Worm (Caenorhabditis elegans) whole organism, L3 larva: Measurements from ENCODE around the gene nlg-1.

Experiments
- R02D3.7 ChIP-seq: fragments of 150-350 bp; optimal IDR thresholded peaks from 2 replicates; lab custom pipeline; 2014; ENCODE audit warnings: missing biosample characterization, missing genetic modification characterization
- ZK546.5 ChIP-seq: sonication (generic microtip); optimal IDR thresholded peaks from 2 replicates; lab custom pipeline; 2017; ENCODE audit warnings: missing biosample characterization, missing genetic modification characterization
- aly-2 ChIP-seq: fragments of 150-350 bp; optimal IDR thresholded peaks from 2 replicates; lab custom pipeline; 2014; ENCODE audit warnings: missing biosample characterization, missing genetic modification characterization
- ama-1 ChIP-seq: fragments of 150-350 bp; optimal IDR thresholded peaks from 2 replicates; lab custom pipeline; 2018
- ceh-16 ChIP-seq: sonication (generic microtip); optimal IDR thresholded peaks from 2 replicates; lab custom pipeline; 2017; ENCODE audit warnings: missing biosample characterization, missing genetic modification characterization
- ceh-28 ChIP-seq: fragments of 150-350 bp; optimal IDR thresholded peaks from 2 replicates; lab custom pipeline; 2014; ENCODE audit warnings: missing biosample characterization, missing genetic modification reagents, missing genetic modification characterization
- ceh-82 ChIP-seq: fragments of 150-350 bp; optimal IDR thresholded peaks from 2 replicates; lab custom pipeline; 2014; ENCODE audit warnings: missing biosample characterization, missing genetic modification characterization
- ceh-9 ChIP-seq: sonication (generic microtip); optimal IDR thresholded peaks from 2 replicates; lab custom pipeline; 2018; ENCODE audit warnings: missing biosample characterization, missing genetic modification characterization
- elt-3 ChIP-seq, 3 experiments: fragments of 150-350 bp in 1 of 3; sonication (generic microtip) in 2 of 3; optimal IDR thresholded peaks; 2 replicates in 2 of 3; 4 replicates in 1 of 3; lab custom pipeline; 2014 to 2017; ENCODE audit warnings: missing biosample characterization in 3 of 3, missing genetic modification characterization in 3 of 3
- eor-1 ChIP-seq, 2 experiments: fragments of 150-350 bp; optimal IDR thresholded peaks; 2 replicates each; lab custom pipeline; 2014 to 2018; ENCODE audit warnings: missing biosample characterization in 2 of 2, missing genetic modification characterization in 2 of 2
- fkh-10 ChIP-seq: sonication (generic microtip); optimal IDR thresholded peaks from 2 replicates; lab custom pipeline; 2017; ENCODE audit warnings: missing biosample characterization, missing genetic modification reagents, missing genetic modification characterization
- fkh-2 ChIP-seq: fragments of 150-350 bp; optimal IDR thresholded peaks from 2 replicates; lab custom pipeline; 2014; ENCODE audit warnings: missing biosample characterization, missing genetic modification reagents, missing genetic modification characterization
- fos-1 ChIP-seq: fragments of 150-350 bp; optimal IDR thresholded peaks from 2 replicates; lab custom pipeline; 2014; ENCODE audit warnings: missing biosample characterization, missing genetic modification characterization
- hmg-11 ChIP-seq: sonication (generic microtip); optimal IDR thresholded peaks from 2 replicates; lab custom pipeline; 2016; ENCODE audit warnings: missing genetic modification characterization, missing compliant biosample characterization
- jun-1 ChIP-seq: fragments of 150-350 bp; optimal IDR thresholded peaks from 2 replicates; lab custom pipeline; 2014; ENCODE audit warnings: missing biosample characterization, missing genetic modification reagents, missing genetic modification characterization
- lin-15B ChIP-seq: fragments of 150-350 bp; optimal IDR thresholded peaks from 2 replicates; lab custom pipeline; 2014; ENCODE audit warnings: missing biosample characterization, missing genetic modification characterization
- lin-39 ChIP-seq: fragments of 150-350 bp; optimal IDR thresholded peaks from 2 replicates; lab custom pipeline; 2018; ENCODE audit warnings: missing biosample characterization, missing genetic modification reagents, missing genetic modification characterization
- lsy-12 ChIP-seq: sonication (generic microtip); optimal IDR thresholded peaks from 2 replicates; lab custom pipeline; 2016; ENCODE audit warnings: mild to moderate bottlenecking, missing genetic modification characterization, missing compliant biosample characterization
- mdl-1 ChIP-seq: fragments of 150-350 bp; optimal IDR thresholded peaks from 2 replicates; lab custom pipeline; 2014; ENCODE audit warnings: missing biosample characterization, missing genetic modification characterization
- mml-1 ChIP-seq: fragments of 150-350 bp; sonication (generic microtip); optimal IDR thresholded peaks from 3 replicates; lab custom pipeline; 2014; ENCODE audit warnings: missing biosample characterization, missing genetic modification characterization
- nhr-11 ChIP-seq: fragments of 150-350 bp; optimal IDR thresholded peaks from 2 replicates; lab custom pipeline; 2014; ENCODE audit warnings: missing biosample characterization, missing genetic modification characterization
- nhr-12 ChIP-seq: fragments of 150-350 bp; optimal IDR thresholded peaks from 2 replicates; lab custom pipeline; 2014; ENCODE audit warnings: missing biosample characterization, missing genetic modification characterization
- nhr-237 ChIP-seq: fragments of 150-350 bp; optimal IDR thresholded peaks from 2 replicates; lab custom pipeline; 2014; ENCODE audit warnings: missing biosample characterization, missing genetic modification characterization
- nhr-28 ChIP-seq: fragments of 150-350 bp; optimal IDR thresholded peaks from 2 replicates; lab custom pipeline; 2014; ENCODE audit warnings: missing biosample characterization, missing genetic modification characterization
- nhr-77 ChIP-seq: fragments of 150-350 bp; optimal IDR thresholded peaks from 2 replicates; lab custom pipeline; 2014; ENCODE audit warnings: missing biosample characterization, missing genetic modification characterization
- pha-4 ChIP-seq: fragments of 150-350 bp; optimal IDR thresholded peaks from 2 replicates; lab custom pipeline; 2014; ENCODE audit warnings: missing biosample characterization, missing genetic modification reagents, missing genetic modification characterization
- pqm-1 ChIP-seq: fragments of 150-350 bp; optimal IDR thresholded peaks from 2 replicates; lab custom pipeline; 2017; ENCODE audit warnings: missing biosample characterization, missing genetic modification characterization, inconsistent platforms
- sea-2 ChIP-seq: fragments of 150-350 bp; sonication (generic microtip); optimal IDR thresholded peaks from 4 replicates; lab custom pipeline; 2014; ENCODE audit warnings: missing biosample characterization, missing genetic modification reagents, missing genetic modification characterization
- skn-1 ChIP-seq: fragments of 150-350 bp; optimal IDR thresholded peaks from 2 replicates; lab custom pipeline; 2014; ENCODE audit warnings: missing biosample characterization, missing genetic modification characterization
- tbx-2 ChIP-seq: sonication (generic microtip); optimal IDR thresholded peaks from 2 replicates; lab custom pipeline; 2016; ENCODE audit warnings: mild to moderate bottlenecking, missing genetic modification characterization, missing compliant biosample characterization
- unc-39 ChIP-seq: sonication (generic microtip); optimal IDR thresholded peaks from 4 replicates; lab custom pipeline; 2017; ENCODE audit warnings: missing biosample characterization, missing genetic modification characterization
- unc-62 ChIP-seq: fragments of 150-350 bp; sonication (generic microtip); optimal IDR thresholded peaks from 4 replicates; lab custom pipeline; 2014; ENCODE audit warnings: missing biosample characterization, missing genetic modification reagents, missing genetic modification characterization
- ztf-11 ChIP-seq: fragments of 150-350 bp; optimal IDR thresholded peaks from 2 replicates; lab custom pipeline; 2014; ENCODE audit warnings: missing biosample characterization, missing genetic modification characterization
- ztf-4 ChIP-seq: fragments of 150-350 bp; optimal IDR thresholded peaks from 2 replicates; lab custom pipeline; 2014; ENCODE audit warnings: missing biosample characterization, missing genetic modification characterization

Gene nlg-1

DNA sequence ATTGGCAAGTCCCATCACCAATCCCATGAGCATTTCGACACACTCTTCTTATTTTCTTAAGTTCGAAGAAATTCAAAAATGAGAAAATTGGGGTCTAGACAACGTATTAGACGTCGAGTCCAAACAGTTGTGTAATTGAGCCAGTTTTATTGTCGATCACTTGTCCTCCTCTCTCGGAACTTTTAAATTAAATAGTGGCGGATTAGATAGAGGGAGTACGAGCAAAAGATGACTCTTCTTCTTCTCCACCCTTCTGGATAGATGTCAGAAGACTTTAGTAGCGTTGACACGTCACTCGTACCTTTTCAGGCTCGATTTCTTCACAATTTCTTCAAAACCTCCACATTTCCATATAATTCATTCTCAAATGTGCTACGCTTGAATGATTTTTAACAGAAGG is 15.8 kb downstream of the nlg-1 start:
- TF ChIP-seq ceh-82 (tag; lab: Kevin White, UChicago) = no peak
- TF ChIP-seq nhr-11 = no peak
- no peak for TF ChIP-seq hmg-11 (tag; lab: Kevin White, UChicago)
- TF ChIP-seq ceh-16 = no peak
- TF ChIP-seq ZK546.5 (tag; lab: Kevin White, UChicago) = no peak
- TF ChIP-seq jun-1 = no peak
- TF ChIP-seq tbx-2 = no peak
- no peak for TF ChIP-seq R02D3.7 (tag; lab: Kevin White, UChicago)
- TF ChIP-seq fkh-10 = no peak
- TF ChIP-seq sea-2 = no peak
- TF ChIP-seq nhr-237 (tag; lab: Kevin White, UChicago) = no peak
- TF ChIP-seq nhr-77 (tag; lab: Kevin White, UChicago) = no peak

DNA sequence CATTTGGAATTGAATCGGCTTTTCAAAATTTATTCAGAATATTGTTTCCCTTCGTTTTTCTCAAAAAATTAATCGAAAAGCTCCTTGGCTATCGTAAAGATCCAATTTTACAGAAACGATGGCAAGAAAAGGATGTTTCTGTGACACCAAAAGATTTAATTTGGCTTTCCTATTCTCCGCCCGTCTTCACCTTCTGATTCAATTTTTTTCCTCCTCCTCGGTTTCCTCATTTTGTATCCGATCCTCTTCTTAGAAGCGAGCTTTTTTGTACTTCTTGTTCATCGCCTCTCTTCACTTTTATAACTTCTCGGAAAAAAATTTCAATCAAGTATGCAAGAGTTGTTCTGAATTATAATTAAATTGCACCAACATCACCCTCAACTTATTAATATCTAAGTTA is 20.9 kb downstream of the nlg-1 start:
- TF ChIP-seq mdl-1 (tag; lab: Kevin White, UChicago) = no peak
- TF ChIP-seq fkh-10 = peak; percentile 52
- TF ChIP-seq, all 47 proteins: peak for 1

DNA sequence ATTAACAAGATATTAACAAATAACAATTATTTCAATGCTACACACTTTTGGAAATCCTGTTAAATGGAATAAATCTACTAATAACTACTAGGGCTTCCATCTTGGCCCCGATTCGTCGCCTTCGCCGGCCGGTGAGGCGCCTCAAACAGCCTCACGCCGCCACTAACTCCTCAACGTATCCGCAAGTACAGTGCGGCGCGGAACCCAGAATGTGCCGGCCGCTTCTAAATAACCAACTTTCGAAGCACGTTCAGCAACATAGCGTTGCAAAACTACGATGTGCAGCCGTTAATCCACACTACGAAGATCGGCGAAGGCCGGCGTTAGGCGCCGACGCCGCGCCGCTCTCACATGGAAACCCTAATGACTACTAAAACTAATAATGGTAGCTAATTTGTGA is 25.1 kb downstream of the nlg-1 start:
- TF ChIP-seq skn-1 (tag; lab: Kevin White, UChicago) (no peak), ceh-28 (tag; lab: Kevin White, UChicago) (no peak), R02D3.7 (tag; lab: Kevin White, UChicago) (no peak), ceh-16 (no peak), ama-1 (lab: Kevin White, UChicago) (no peak), pqm-1 (tag; lab: Kevin White, UChicago) (no peak), ceh-9 (tag; lab: Kevin White, UChicago) (no peak), ztf-4 (tag; lab: Kevin White, UChicago) (no peak), jun-1 (no peak), ceh-82 (tag; lab: Kevin White, UChicago) (no peak), unc-62 (GFP tag; lab: Kevin White, UChicago) (no peak), fkh-10 (no peak), aly-2 (no peak), pha-4 (tag; lab: Kevin White, UChicago) (no peak)

DNA sequence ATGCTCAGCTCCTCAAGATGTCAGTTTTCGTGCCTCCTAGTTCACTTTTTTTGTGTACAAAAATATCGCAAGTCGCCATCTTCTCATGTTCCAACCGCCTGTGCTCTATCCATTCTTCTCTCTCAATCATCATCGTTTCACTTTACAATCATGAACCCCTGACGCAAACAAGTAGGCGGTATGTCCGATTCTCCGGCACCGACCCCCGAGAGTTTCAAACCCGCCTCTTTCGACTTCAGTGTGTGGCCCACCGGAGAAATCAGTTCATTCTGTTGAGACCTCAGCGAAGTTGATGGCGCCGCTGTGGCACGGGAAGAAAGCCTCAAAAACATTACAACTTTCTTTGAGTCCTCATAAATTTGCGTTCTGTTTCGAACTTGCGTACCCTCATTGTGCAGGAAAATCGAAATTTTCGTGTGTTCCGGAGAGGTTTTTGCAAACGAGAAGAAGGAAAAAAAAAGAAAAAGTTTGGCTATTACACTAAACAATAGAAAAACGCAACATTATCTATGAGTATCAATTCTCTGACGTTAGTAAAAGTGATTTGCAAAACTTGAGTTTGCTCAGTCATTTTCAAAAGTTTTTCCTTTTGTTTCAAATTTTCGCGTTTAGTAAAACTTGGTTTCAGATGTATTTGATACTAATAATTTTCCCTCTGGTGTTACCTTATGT is 25.9 kb downstream of the nlg-1 start, which contains the start of gene F54B11.9:
TSS of gene F54B11.9 (plus strand) at position 622 of the 672 bp plus-strand sequence.
- TF ChIP-seq eor-1 (tag; optimal IDR thresholded peaks at IDR 0.05; lab: Kevin White, UChicago) (no peak), lsy-12 (tag; lab: Kevin White, UChicago) (no peak), skn-1 (tag; lab: Kevin White, UChicago) (no peak), nhr-11 (no peak), nhr-28 (tag; lab: Kevin White, UChicago) (no peak), pha-4 (tag; lab: Kevin White, UChicago) (no peak), ama-1 (lab: Kevin White, UChicago) (no peak), mml-1 (tag; lab: Kevin White, UChicago) (no peak), fkh-2 (tag; lab: Kevin White, UChicago) (no peak), hmg-11 (tag; lab: Kevin White, UChicago) (no peak), ztf-11 (tag; lab: Kevin White, UChicago) (no peak), unc-39 (tag; lab: Kevin White, UChicago) (no peak), lin-15B (tag; lab: Kevin White, UChicago) (no peak)

DNA sequence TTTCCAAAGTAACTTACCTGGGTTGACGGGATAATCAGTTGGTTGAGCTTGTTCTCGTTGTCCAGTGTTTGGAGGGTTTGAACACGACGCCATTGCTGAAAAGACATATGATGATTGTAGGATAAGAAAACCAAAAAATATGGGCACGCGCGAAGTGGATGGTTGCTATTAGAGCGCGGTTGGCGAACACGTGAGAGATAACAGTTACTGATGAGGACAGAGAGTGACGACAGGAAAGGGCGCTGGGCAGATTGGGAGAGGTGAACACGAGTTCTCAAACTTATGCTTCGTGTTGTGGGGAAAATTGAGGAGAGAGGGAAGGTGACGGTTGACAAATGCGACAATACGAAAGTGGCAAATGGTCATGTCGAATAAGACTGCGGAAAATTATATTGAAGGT is 27.1 kb downstream of the nlg-1 start, which contains the start of gene F54B11.8:
TSS of gene F54B11.8 (minus strand) at position 101 of the 400 bp plus-strand sequence.
- TF ChIP-seq ZK546.5 (tag; lab: Kevin White, UChicago) (no peak), unc-62 (GFP tag; lab: Kevin White, UChicago) (no peak), elt-3 (tag; optimal IDR thresholded peaks at IDR 0.05; lab: Kevin White, UChicago) (no peak)
- TF ChIP-seq, all 47 proteins: peak for 0

DNA sequence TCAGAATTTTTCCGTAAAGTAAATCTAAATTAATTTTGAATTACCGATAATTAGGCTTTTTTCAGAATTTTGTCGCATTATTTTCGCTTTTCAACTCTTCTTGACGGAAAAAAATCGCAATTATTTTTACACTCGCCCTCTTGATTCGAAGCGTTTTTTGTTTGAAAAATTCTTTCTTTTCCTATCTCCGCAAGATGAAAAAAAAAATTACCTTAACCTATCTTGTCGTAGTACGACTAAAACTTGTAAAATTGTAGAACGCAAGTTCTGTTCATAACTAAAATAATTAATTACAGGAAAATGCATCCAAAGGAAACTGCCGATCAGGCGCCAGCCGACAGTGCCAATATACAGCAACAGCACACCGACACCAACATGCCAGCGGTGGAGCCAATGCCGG is 30.8 kb downstream of the nlg-1 start, which contains the start of gene F54B11.7:
TSS of gene F54B11.7 (plus strand) at position 301 of the 400 bp plus-strand sequence.
- TF ChIP-seq nhr-12 (no peak), aly-2 (no peak), lin-39 (tag; lab: Kevin White, UChicago) (no peak), mml-1 (tag; lab: Kevin White, UChicago) (no peak), lin-15B (tag; lab: Kevin White, UChicago) (no peak), elt-3 (tag; optimal IDR thresholded peaks at IDR 0.05; lab: Kevin White, UChicago) (no peak), fos-1 (tag; lab: Kevin White, UChicago) (no peak), ama-1 (lab: Kevin White, UChicago) (no peak), nhr-237 (tag; lab: Kevin White, UChicago) (no peak), jun-1 (no peak), nhr-28 (tag; lab: Kevin White, UChicago) (no peak)
